Fruit fly (Drosophila melanogaster) whole organism, adult: ENCODE results near the gene Myc.

Source experiments
- CG12768 ChIP-seq: fragments of 200-800 bp; sonication (Bioruptor generic); optimal IDR thresholded peaks from 2 replicates; lab custom pipeline; 2017; ENCODE audit warnings: missing biosample characterization, missing genetic modification characterization, mild to moderate bottlenecking, moderate library complexity, missing genetic modification reagents
- CG1620 ChIP-seq: fragments of 200-800 bp; sonication (Bioruptor generic); optimal IDR thresholded peaks from 2 replicates; lab custom pipeline; 2016; ENCODE audit warnings: missing biosample characterization, missing genetic modification characterization
- CG7101 ChIP-seq: fragments of 200-800 bp; sonication (Bioruptor generic); optimal IDR thresholded peaks from 2 replicates; lab custom pipeline; 2018; ENCODE audit warnings: missing biosample characterization, mild to moderate bottlenecking, missing genetic modification characterization, moderate library complexity
- Clk ChIP-seq: fragments of 200-800 bp; sonication (Bioruptor generic); optimal IDR thresholded peaks from 2 replicates; lab custom pipeline; 2017; ENCODE audit warnings: missing biosample characterization, missing genetic modification characterization
- Crg-1 ChIP-seq: fragments of 200-800 bp; sonication (Bioruptor generic); optimal IDR thresholded peaks from 2 replicates; lab custom pipeline; 2016; ENCODE audit warnings: missing biosample characterization, missing genetic modification characterization
- Hr96 ChIP-seq: fragments of 200-800 bp; sonication (Bioruptor generic); optimal IDR thresholded peaks from 2 replicates; lab custom pipeline; 2016; ENCODE audit warnings: missing biosample characterization, missing genetic modification characterization
- Mnt ChIP-seq: fragments of 200-800 bp; sonication (Bioruptor generic); optimal IDR thresholded peaks from 2 replicates; lab custom pipeline; 2016; ENCODE audit warnings: missing biosample characterization, mild to moderate bottlenecking, missing genetic modification characterization
- cnc ChIP-seq, 2 experiments: fragments of >200 bp; optimal IDR thresholded peaks; 2 replicates each; lab custom pipeline; 2017
- tj ChIP-seq: fragments of 200-800 bp; sonication (Bioruptor generic); optimal IDR thresholded peaks from 3 replicates; lab custom pipeline; 2017; ENCODE audit warnings: missing biosample characterization, mild to moderate bottlenecking, missing genetic modification characterization, moderate library complexity

DNA sequence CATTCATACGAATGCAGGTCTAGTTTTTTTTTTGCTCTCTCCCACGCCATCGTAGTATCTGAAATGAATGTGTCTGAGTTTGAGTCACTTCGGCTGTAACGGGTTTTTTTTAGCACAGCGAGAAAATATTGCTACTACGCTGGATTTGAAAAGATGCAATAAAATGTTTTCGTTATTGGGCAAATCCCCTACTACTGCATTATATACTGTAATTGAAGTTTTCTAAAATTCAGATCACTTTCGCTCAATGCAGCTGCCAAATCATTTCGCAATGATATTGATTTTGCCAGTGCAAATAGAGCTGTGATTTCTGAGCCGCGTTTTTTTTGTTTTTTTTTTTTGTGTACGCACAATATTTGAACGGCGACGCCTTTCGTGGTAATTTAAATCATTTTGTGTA lies 60.0 kb downstream of the Myc start:
- TF ChIP-seq CG12768 (GFP tag; lab: Kevin White, UChicago) (no peak), CG7101 (tag; lab: Kevin White, UChicago) (peak; percentile 38), tj (GFP tag; lab: Kevin White, UChicago) (no peak), cnc (optimal IDR thresholded peaks at IDR 0.05; lab: Kevin White, UChicago) (no peak), CG1620 (peak; percentile 46), Hr96 (GFP tag; lab: Kevin White, UChicago) (peak; percentile 5), Mnt (GFP tag; lab: Kevin White, UChicago) (no peak), Clk (no peak), Crg-1 (GFP tag; lab: Kevin White, UChicago) (peak; percentile 6)
